Fruit fly (Drosophila melanogaster): ENCODE data around the gene CG7900.

DNA sequence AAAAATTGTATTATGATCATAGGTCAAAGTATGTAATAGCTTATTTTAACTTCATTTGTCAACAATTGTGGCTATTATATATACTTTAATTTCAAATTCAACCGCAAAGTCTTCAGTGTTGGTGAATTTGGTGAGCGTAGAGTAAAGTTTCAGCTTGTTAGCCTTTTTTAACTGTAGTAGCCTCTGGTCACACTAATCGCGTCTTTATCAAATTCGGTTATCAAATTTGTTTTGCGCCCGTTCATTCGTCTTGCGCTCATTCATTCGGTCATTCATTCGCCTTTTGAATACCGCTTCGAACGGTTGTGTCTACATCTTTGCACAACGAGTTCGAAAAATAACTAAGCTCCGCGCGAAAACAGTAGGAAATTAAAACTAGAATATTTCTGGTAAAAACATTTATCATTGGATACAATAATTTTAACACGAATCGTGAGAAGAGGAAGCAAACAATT, 11.2 kb downstream of the CG7900 start, which contains the start of gene puc:
- TF ChIP-seq usp (GFP tag; optimal IDR thresholded peaks at IDR 0.05): no peak
- no peak for TF ChIP-seq CG8478 (optimal IDR thresholded peaks at IDR 0.05)
- no peak for TF ChIP-seq pan (optimal IDR thresholded peaks at IDR 0.05)

Measured in whole organism.